Worm (Caenorhabditis elegans) whole organism, L3 larva: ENCODE measurements around the gene bus-18.

Source experiments
- R02D3.7 ChIP-seq: fragments of 150-350 bp; optimal IDR thresholded peaks from 2 replicates; lab custom pipeline; 2014; ENCODE audit warnings: missing biosample characterization, missing genetic modification characterization
- ZK546.5 ChIP-seq: sonication (generic microtip); optimal IDR thresholded peaks from 2 replicates; lab custom pipeline; 2017; ENCODE audit warnings: missing biosample characterization, missing genetic modification characterization
- aly-2 ChIP-seq: fragments of 150-350 bp; optimal IDR thresholded peaks from 2 replicates; lab custom pipeline; 2014; ENCODE audit warnings: missing biosample characterization, missing genetic modification characterization
- ama-1 ChIP-seq: fragments of 150-350 bp; optimal IDR thresholded peaks from 2 replicates; lab custom pipeline; 2018
- ceh-16 ChIP-seq: sonication (generic microtip); optimal IDR thresholded peaks from 2 replicates; lab custom pipeline; 2017; ENCODE audit warnings: missing biosample characterization, missing genetic modification characterization
- ceh-28 ChIP-seq: fragments of 150-350 bp; optimal IDR thresholded peaks from 2 replicates; lab custom pipeline; 2014; ENCODE audit warnings: missing biosample characterization, missing genetic modification reagents, missing genetic modification characterization
- ceh-82 ChIP-seq: fragments of 150-350 bp; optimal IDR thresholded peaks from 2 replicates; lab custom pipeline; 2014; ENCODE audit warnings: missing biosample characterization, missing genetic modification characterization
- ceh-9 ChIP-seq: sonication (generic microtip); optimal IDR thresholded peaks from 2 replicates; lab custom pipeline; 2018; ENCODE audit warnings: missing biosample characterization, missing genetic modification characterization
- daf-12 ChIP-seq: fragments of 150-350 bp; optimal IDR thresholded peaks from 2 replicates; lab custom pipeline; 2014; ENCODE audit warnings: missing biosample characterization, missing genetic modification reagents, missing genetic modification characterization
- egl-27 ChIP-seq: sonication (generic microtip); optimal IDR thresholded peaks from 4 replicates; lab custom pipeline; 2017; ENCODE audit warnings: missing biosample characterization, missing genetic modification reagents, missing genetic modification characterization
- egl-5 ChIP-seq: fragments of 150-350 bp; optimal IDR thresholded peaks from 2 replicates; lab custom pipeline; 2017; ENCODE audit warnings: missing biosample characterization, missing genetic modification reagents, missing genetic modification characterization, inconsistent platforms
- elt-1 ChIP-seq: fragments of 150-350 bp; optimal IDR thresholded peaks from 2 replicates; lab custom pipeline; 2014; ENCODE audit warnings: missing biosample characterization, missing genetic modification characterization
- elt-2 ChIP-seq: sonication (generic microtip); optimal IDR thresholded peaks from 2 replicates; lab custom pipeline; 2016; ENCODE audit warnings: missing genetic modification reagents, mild to moderate bottlenecking, missing genetic modification characterization, missing compliant biosample characterization
- elt-3 ChIP-seq, 3 experiments: fragments of 150-350 bp in 1 of 3; sonication (generic microtip) in 2 of 3; optimal IDR thresholded peaks; 2 replicates in 2 of 3; 4 replicates in 1 of 3; lab custom pipeline; 2014 to 2017; ENCODE audit warnings: missing biosample characterization in 3 of 3, missing genetic modification characterization in 3 of 3
- eor-1 ChIP-seq, 2 experiments: fragments of 150-350 bp; optimal IDR thresholded peaks; 2 replicates each; lab custom pipeline; 2014 to 2018; ENCODE audit warnings: missing biosample characterization in 2 of 2, missing genetic modification characterization in 2 of 2
- fkh-10 ChIP-seq: sonication (generic microtip); optimal IDR thresholded peaks from 2 replicates; lab custom pipeline; 2017; ENCODE audit warnings: missing biosample characterization, missing genetic modification reagents, missing genetic modification characterization
- fkh-2 ChIP-seq: fragments of 150-350 bp; optimal IDR thresholded peaks from 2 replicates; lab custom pipeline; 2014; ENCODE audit warnings: missing biosample characterization, missing genetic modification reagents, missing genetic modification characterization
- fos-1 ChIP-seq: fragments of 150-350 bp; optimal IDR thresholded peaks from 2 replicates; lab custom pipeline; 2014; ENCODE audit warnings: missing biosample characterization, missing genetic modification characterization
- hmg-11 ChIP-seq: sonication (generic microtip); optimal IDR thresholded peaks from 2 replicates; lab custom pipeline; 2016; ENCODE audit warnings: missing genetic modification characterization, missing compliant biosample characterization
- jun-1 ChIP-seq: fragments of 150-350 bp; optimal IDR thresholded peaks from 2 replicates; lab custom pipeline; 2014; ENCODE audit warnings: missing biosample characterization, missing genetic modification reagents, missing genetic modification characterization
- lin-15B ChIP-seq: fragments of 150-350 bp; optimal IDR thresholded peaks from 2 replicates; lab custom pipeline; 2014; ENCODE audit warnings: missing biosample characterization, missing genetic modification characterization
- lin-39 ChIP-seq: fragments of 150-350 bp; optimal IDR thresholded peaks from 2 replicates; lab custom pipeline; 2018; ENCODE audit warnings: missing biosample characterization, missing genetic modification reagents, missing genetic modification characterization
- lsy-12 ChIP-seq: sonication (generic microtip); optimal IDR thresholded peaks from 2 replicates; lab custom pipeline; 2016; ENCODE audit warnings: mild to moderate bottlenecking, missing genetic modification characterization, missing compliant biosample characterization
- mdl-1 ChIP-seq: fragments of 150-350 bp; optimal IDR thresholded peaks from 2 replicates; lab custom pipeline; 2014; ENCODE audit warnings: missing biosample characterization, missing genetic modification characterization
- mml-1 ChIP-seq: fragments of 150-350 bp; sonication (generic microtip); optimal IDR thresholded peaks from 3 replicates; lab custom pipeline; 2014; ENCODE audit warnings: missing biosample characterization, missing genetic modification characterization
- nfya-1 ChIP-seq: sonication (generic microtip); optimal IDR thresholded peaks from 2 replicates; lab custom pipeline; 2017; ENCODE audit warnings: missing genetic modification characterization, mild to moderate bottlenecking, missing compliant biosample characterization, antibody characterized with exemption, moderate library complexity; ENCODE audit not compliant: insufficient read depth
- nhr-11 ChIP-seq: fragments of 150-350 bp; optimal IDR thresholded peaks from 2 replicates; lab custom pipeline; 2014; ENCODE audit warnings: missing biosample characterization, missing genetic modification characterization
- nhr-12 ChIP-seq: fragments of 150-350 bp; optimal IDR thresholded peaks from 2 replicates; lab custom pipeline; 2014; ENCODE audit warnings: missing biosample characterization, missing genetic modification characterization
- nhr-23 ChIP-seq: fragments of 150-350 bp; optimal IDR thresholded peaks from 2 replicates; lab custom pipeline; 2014; ENCODE audit warnings: missing biosample characterization, missing genetic modification reagents, missing genetic modification characterization
- nhr-237 ChIP-seq: fragments of 150-350 bp; optimal IDR thresholded peaks from 2 replicates; lab custom pipeline; 2014; ENCODE audit warnings: missing biosample characterization, missing genetic modification characterization
- nhr-25 ChIP-seq: sonication (generic microtip); optimal IDR thresholded peaks from 2 replicates; lab custom pipeline; 2017; ENCODE audit warnings: missing biosample characterization, missing genetic modification characterization
- nhr-28 ChIP-seq: fragments of 150-350 bp; optimal IDR thresholded peaks from 2 replicates; lab custom pipeline; 2014; ENCODE audit warnings: missing biosample characterization, missing genetic modification characterization
- nhr-43 ChIP-seq: sonication (generic microtip); optimal IDR thresholded peaks from 2 replicates; lab custom pipeline; 2016; ENCODE audit warnings: mild to moderate bottlenecking, missing genetic modification characterization, missing compliant biosample characterization; ENCODE audit not compliant: poor library complexity, severe bottlenecking
- nhr-67 ChIP-seq: fragments of 150-350 bp; optimal IDR thresholded peaks from 2 replicates; lab custom pipeline; 2014; ENCODE audit warnings: missing biosample characterization, missing genetic modification characterization
- nhr-76 ChIP-seq: fragments of 150-350 bp; sonication (generic microtip); optimal IDR thresholded peaks from 5 replicates; lab custom pipeline; 2014; ENCODE audit warnings: missing biosample characterization, missing genetic modification characterization
- nhr-77 ChIP-seq: fragments of 150-350 bp; optimal IDR thresholded peaks from 2 replicates; lab custom pipeline; 2014; ENCODE audit warnings: missing biosample characterization, missing genetic modification characterization
- pha-4 ChIP-seq: fragments of 150-350 bp; optimal IDR thresholded peaks from 2 replicates; lab custom pipeline; 2014; ENCODE audit warnings: missing biosample characterization, missing genetic modification reagents, missing genetic modification characterization
- pqm-1 ChIP-seq: fragments of 150-350 bp; optimal IDR thresholded peaks from 2 replicates; lab custom pipeline; 2017; ENCODE audit warnings: missing biosample characterization, missing genetic modification characterization, inconsistent platforms
- sea-2 ChIP-seq: fragments of 150-350 bp; sonication (generic microtip); optimal IDR thresholded peaks from 4 replicates; lab custom pipeline; 2014; ENCODE audit warnings: missing biosample characterization, missing genetic modification reagents, missing genetic modification characterization
- skn-1 ChIP-seq: fragments of 150-350 bp; optimal IDR thresholded peaks from 2 replicates; lab custom pipeline; 2014; ENCODE audit warnings: missing biosample characterization, missing genetic modification characterization
- snpc-4 ChIP-seq: fragments of 150-350 bp; optimal IDR thresholded peaks from 2 replicates; lab custom pipeline; 2014; ENCODE audit warnings: missing biosample characterization, missing genetic modification characterization
- tbx-2 ChIP-seq: sonication (generic microtip); optimal IDR thresholded peaks from 2 replicates; lab custom pipeline; 2016; ENCODE audit warnings: mild to moderate bottlenecking, missing genetic modification characterization, missing compliant biosample characterization
- unc-39 ChIP-seq: sonication (generic microtip); optimal IDR thresholded peaks from 4 replicates; lab custom pipeline; 2017; ENCODE audit warnings: missing biosample characterization, missing genetic modification characterization
- unc-62 ChIP-seq: fragments of 150-350 bp; sonication (generic microtip); optimal IDR thresholded peaks from 4 replicates; lab custom pipeline; 2014; ENCODE audit warnings: missing biosample characterization, missing genetic modification reagents, missing genetic modification characterization
- zag-1 ChIP-seq: fragments of 150-350 bp; optimal IDR thresholded peaks from 2 replicates; lab custom pipeline; 2014; ENCODE audit warnings: missing biosample characterization, missing genetic modification characterization
- ztf-11 ChIP-seq: fragments of 150-350 bp; optimal IDR thresholded peaks from 2 replicates; lab custom pipeline; 2014; ENCODE audit warnings: missing biosample characterization, missing genetic modification characterization
- ztf-4 ChIP-seq: fragments of 150-350 bp; optimal IDR thresholded peaks from 2 replicates; lab custom pipeline; 2014; ENCODE audit warnings: missing biosample characterization, missing genetic modification characterization

Gene bus-18

DNA sequence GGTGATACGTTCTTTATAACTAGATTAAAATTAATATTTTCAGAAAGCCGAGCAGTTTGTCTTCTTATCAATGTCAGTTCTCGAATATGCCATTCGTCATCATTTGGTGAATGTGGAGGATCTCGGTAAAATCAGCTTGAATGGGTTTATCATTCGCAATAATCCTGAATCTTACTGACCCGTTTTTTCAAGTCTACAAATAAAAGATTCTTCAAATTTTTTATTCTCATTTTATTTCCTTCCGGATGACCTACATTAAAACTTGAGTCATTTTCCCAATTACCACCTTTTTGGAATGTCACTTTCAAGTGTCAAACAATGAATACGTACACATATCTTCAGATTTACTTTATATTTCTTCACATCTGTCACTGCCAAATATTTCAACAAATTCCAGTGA, 13.1 kb upstream of the bus-18 start, which contains the start of gene T04F3.5:
T04F3.5 (plus strand) TSS at position 301 of the 400 bp plus-strand sequence.
- TF ChIP-seq nhr-43 (tag; lab: Kevin White, UChicago) (no peak), unc-39 (tag; lab: Kevin White, UChicago) (no peak), pqm-1 (tag; lab: Kevin White, UChicago) (no peak), ztf-4 (no peak), mdl-1 (tag; lab: Kevin White, UChicago) (no peak), fkh-2 (no peak), ama-1 (lab: Kevin White, UChicago) (no peak), nfya-1 (no peak), ZK546.5 (tag; lab: Kevin White, UChicago) (no peak), nhr-23 (no peak), pha-4 (tag; lab: Kevin White, UChicago) (no peak)

DNA sequence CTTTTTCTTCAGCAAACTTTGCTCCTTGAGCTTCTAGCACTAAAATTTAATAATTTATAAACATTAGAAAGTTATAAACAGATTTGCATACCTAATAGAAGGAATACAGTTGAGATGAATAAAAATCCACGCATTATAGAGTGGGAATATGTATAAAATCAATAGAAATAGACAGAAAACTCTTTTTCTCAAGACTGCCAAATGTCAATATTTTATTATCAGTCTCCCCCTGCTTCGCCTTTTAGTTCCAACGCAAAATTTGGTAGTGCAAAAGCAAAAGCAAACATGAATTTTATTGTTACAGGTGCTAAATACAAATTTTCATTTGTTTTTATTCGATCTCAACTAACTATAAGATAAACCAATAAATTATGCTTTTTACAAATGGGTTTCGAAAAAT, 10.7 kb upstream of the bus-18 start, which contains the start of gene T04F3.4:
T04F3.4 (minus strand) TSS at position 187 of the 400 bp plus-strand sequence.
- peak; percentile 8 for TF ChIP-seq ceh-28 (tag; lab: Kevin White, UChicago)
- peak; percentile 24 for TF ChIP-seq pha-4 (tag; lab: Kevin White, UChicago)
- TF ChIP-seq ceh-16 (tag; lab: Kevin White, UChicago), result no peak
- TF ChIP-seq elt-2, result peak; percentile 4

DNA sequence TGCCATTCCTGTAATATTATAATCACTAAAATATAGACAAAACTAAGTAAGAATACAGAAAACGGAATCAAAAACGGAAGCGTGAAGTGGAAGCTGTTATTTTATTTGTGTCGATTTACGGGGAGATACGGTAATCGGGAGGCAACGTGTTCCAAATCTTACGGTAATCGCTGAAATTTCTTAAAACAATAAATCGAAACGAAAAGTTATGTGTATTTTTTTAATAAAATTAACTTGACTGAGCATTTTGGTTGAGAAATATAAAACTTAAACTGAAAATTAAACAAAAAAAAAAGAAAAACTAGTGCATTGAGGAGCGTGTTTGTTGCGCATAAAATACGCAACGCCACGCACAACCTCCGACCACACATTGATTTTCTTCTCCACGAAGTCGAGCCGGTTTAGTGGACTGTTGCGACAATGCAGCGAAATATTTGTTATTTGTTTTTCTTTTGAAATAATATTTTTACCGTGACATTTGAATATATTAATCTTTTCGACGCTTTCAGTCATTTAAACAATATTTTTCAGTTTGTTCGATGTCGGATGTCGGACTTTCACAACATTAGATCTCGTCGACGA, 9.1 kb upstream of the bus-18 start, which contains the start of the genes F55A11.1 and syx-5:
F55A11.1 (minus strand) TSS at position 13 of the 582 bp plus-strand sequence.
syx-5 (plus strand) TSS at position 532 of the 582 bp plus-strand sequence.
- TF ChIP-seq mml-1 (tag; lab: Kevin White, UChicago) (no peak), nfya-1 (peak; percentile 94), jun-1 (peak; percentile 72), ceh-16 (tag; lab: Kevin White, UChicago) (no peak), elt-3 (tag; optimal IDR thresholded peaks at IDR 0.05; lab: Kevin White, UChicago) (no peak), egl-5 (tag; lab: Kevin White, UChicago) (peak; percentile 10), elt-2 (peak; percentile 61), unc-39 (tag; lab: Kevin White, UChicago) (no peak), ama-1 (lab: Kevin White, UChicago) (no peak), mdl-1 (tag; lab: Kevin White, UChicago) (no peak), nhr-67 (tag; lab: Kevin White, UChicago) (no peak), egl-27 (tag; lab: Kevin White, UChicago) (no peak), nhr-23 (peak; percentile 84), nhr-237 (tag; lab: Kevin White, UChicago) (no peak), snpc-4 (peak; percentile 89), nhr-25 (tag; lab: Kevin White, UChicago) (peak; percentile 49), aly-2 (tag; lab: Kevin White, UChicago) (peak; percentile 7), sea-2 (GFP tag; lab: Kevin White, UChicago) (no peak), nhr-11 (tag; lab: Kevin White, UChicago) (peak; percentile 14), pqm-1 (tag; lab: Kevin White, UChicago) (peak; percentile 53), R02D3.7 (peak; percentile 97), nhr-76 (tag; lab: Kevin White, UChicago) (no peak), ztf-11 (tag; lab: Kevin White, UChicago) (no peak), unc-62 (GFP tag; lab: Kevin White, UChicago) (no peak), fkh-2 (no peak), ZK546.5 (tag; lab: Kevin White, UChicago) (no peak), ceh-9 (tag; lab: Kevin White, UChicago) (no peak), zag-1 (no peak), ztf-4 (no peak), elt-1 (tag; lab: Kevin White, UChicago) (peak; percentile 36), lsy-12 (peak; percentile 95), nhr-43 (tag; lab: Kevin White, UChicago) (peak; percentile 82), nhr-77 (tag; lab: Kevin White, UChicago) (no peak), skn-1 (tag; lab: Kevin White, UChicago) (peak; percentile 20), daf-12 (tag; lab: Kevin White, UChicago) (no peak), fkh-10 (GFP tag; lab: Kevin White, UChicago) (peak; percentile 86), fos-1 (tag; lab: Kevin White, UChicago) (no peak), pha-4 (tag; lab: Kevin White, UChicago) (peak; percentile 88), ceh-28 (tag; lab: Kevin White, UChicago) (peak; percentile 86), lin-39 (tag; lab: Kevin White, UChicago) (no peak), nhr-28 (tag; lab: Kevin White, UChicago) (no peak), nhr-12 (tag; lab: Kevin White, UChicago) (no peak), lin-15B (tag; lab: Kevin White, UChicago) (peak; percentile 83), tbx-2 (peak; percentile 84), eor-1 (tag; optimal IDR thresholded peaks at IDR 0.05; lab: Kevin White, UChicago) (no peak), ceh-82 (tag; lab: Kevin White, UChicago) (peak; percentile 34), hmg-11 (tag; lab: Kevin White, UChicago) (peak; percentile 83)
